Worm (Caenorhabditis elegans): ENCODE results near the gene C17C3.24.

ce11 chrII:5585788-5586187, 44.2 kb upstream of the C17C3.24 start, which contains the start of gene lys-8:
- TF ChIP-seq T22C8.4 (GFP tag; IDR thresholded peaks at IDR 0.05) (no peak), flt-1 (GFP tag; IDR thresholded peaks at IDR 0.05) (no peak), med-1 (GFP tag; optimal IDR thresholded peaks at IDR 0.05; ENCODE audit: insufficient read depth) (no peak), ztf-29 (GFP tag; IDR thresholded peaks at IDR 0.05) (no peak), cog-1 (tag; optimal IDR thresholded peaks at IDR 0.05) (no peak), ref-1 (GFP tag; conservative IDR thresholded peaks at IDR 0.05) (no peak), klf-2 (GFP tag; conservative IDR thresholded peaks at IDR 0.05) (no peak)
